Worm (Caenorhabditis elegans) whole organism, late embryonic: ENCODE results near the gene R04B3.2.

Experiments used
- ceh-22 ChIP-seq: sonication (generic microtip); optimal IDR thresholded peaks from 2 replicates; lab custom pipeline; 2017; ENCODE audit warnings: missing biosample characterization, missing genetic modification characterization
- ceh-48 ChIP-seq: sonication (generic microtip); optimal IDR thresholded peaks from 2 replicates; lab custom pipeline; 2016; ENCODE audit warnings: missing genetic modification characterization, inconsistent platforms, missing compliant biosample characterization
- fkh-6 ChIP-seq: sonication (generic microtip); optimal IDR thresholded peaks from 2 replicates; lab custom pipeline; 2016; ENCODE audit warnings: missing genetic modification characterization, missing compliant biosample characterization
- hlh-15 ChIP-seq: sonication (generic microtip); optimal IDR thresholded peaks from 2 replicates; lab custom pipeline; 2016; ENCODE audit warnings: missing genetic modification characterization, missing compliant biosample characterization
- madf-2 ChIP-seq: sonication (generic microtip); optimal IDR thresholded peaks from 2 replicates; lab custom pipeline; 2017; ENCODE audit warnings: missing genetic modification characterization, missing compliant biosample characterization
- nfya-1 ChIP-seq: sonication (generic microtip); optimal IDR thresholded peaks from 2 replicates; lab custom pipeline; 2017; ENCODE audit warnings: missing genetic modification characterization, mild to moderate bottlenecking, missing compliant biosample characterization, antibody characterized with exemption, moderate library complexity
- pha-4 ChIP-seq: fragments of 150-350 bp; optimal IDR thresholded peaks from 2 replicates; lab custom pipeline; 2018; ENCODE audit warnings: missing biosample characterization, missing genetic modification reagents, missing genetic modification characterization
- pqm-1 ChIP-seq: sonication (generic microtip); optimal IDR thresholded peaks from 2 replicates; lab custom pipeline; 2016; ENCODE audit warnings: missing genetic modification characterization, missing compliant biosample characterization
- tbx-7 ChIP-seq: sonication (generic microtip); optimal IDR thresholded peaks from 2 replicates; lab custom pipeline; 2016; ENCODE audit warnings: missing genotype, missing genetic modification characterization, missing compliant biosample characterization
- unc-86 ChIP-seq: sonication (generic microtip); optimal IDR thresholded peaks from 2 replicates; lab custom pipeline; 2016; ENCODE audit warnings: missing genetic modification characterization, missing compliant biosample characterization

- TF ChIP-seq nfya-1 (tag; lab: Kevin White, UChicago) (no peak), ceh-22 (tag; lab: Kevin White, UChicago) (no peak), ceh-48 (tag; lab: Kevin White, UChicago) (no peak), tbx-7 (no peak), madf-2 (tag; lab: Kevin White, UChicago) (no peak), unc-86 (tag; lab: Kevin White, UChicago) (no peak), pqm-1 (tag; lab: Kevin White, UChicago) (no peak), fkh-6 (no peak), hlh-15 (no peak), pha-4 (tag; lab: Kevin White, UChicago) (no peak)
These were observed 34.9 kb upstream of the R04B3.2 start, which contains the start of gene K02E10.7 for ce11 chrX:2508449-2508848.
